Fruit fly (Drosophila melanogaster) whole organism, pupa: ENCODE results near the gene arg.
A peak's percentile ranks its signal among the peaks of the same experiment; 100 is the strongest.
"Not testable (repeated sequence)": the region's sequence is repeated elsewhere in the genome, so short reads cannot be mapped to it uniquely, and the experiment has no call there.

Experiments
- CG10348 ChIP-seq: fragments of 200-800 bp; sonication (Bioruptor generic); IDR thresholded peaks from 2 replicates; pipeline ENCODE4 v1.3.6; 2022; ENCODE audit warnings: missing biosample characterization, missing genetic modification characterization
- CG12605 ChIP-seq: fragments of 200-800 bp; sonication (Bioruptor generic); IDR thresholded peaks from 2 replicates; pipeline ENCODE4 v1.3.6; 2022; ENCODE audit warnings: missing biosample characterization, missing genetic modification characterization
- CG13204 ChIP-seq: fragments of 200-800 bp; sonication (Bioruptor generic); optimal IDR thresholded peaks from 2 replicates; lab custom pipeline; 2018; ENCODE audit warnings: missing biosample characterization, mild to moderate bottlenecking, missing genetic modification characterization, moderate library complexity
- CG14655 ChIP-seq: fragments of 200-800 bp; sonication (Bioruptor generic); optimal IDR thresholded peaks from 3 replicates; lab custom pipeline; 2017; ENCODE audit warnings: mild to moderate bottlenecking, missing biosample characterization, missing genetic modification reagents, missing genetic modification characterization
- CG15710 ChIP-seq: fragments of 200-800 bp; sonication (Bioruptor generic); optimal IDR thresholded peaks from 2 replicates; lab custom pipeline; 2018; ENCODE audit warnings: missing biosample characterization, mild to moderate bottlenecking, missing genetic modification characterization, moderate library complexity
- CG17806 ChIP-seq: fragments of 200-800 bp; sonication (Bioruptor generic); optimal IDR thresholded peaks from 2 replicates; lab custom pipeline; 2018; ENCODE audit warnings: missing biosample characterization, mild to moderate bottlenecking, missing genetic modification characterization, moderate library complexity
- CG32121 ChIP-seq: fragments of 200-800 bp; sonication (Bioruptor generic); IDR thresholded peaks from 2 replicates; pipeline ENCODE4 v1.3.6; 2022; ENCODE audit warnings: missing biosample characterization, missing genetic modification characterization
- CG34367 ChIP-seq: fragments of 200-800 bp; sonication (Bioruptor generic); optimal IDR thresholded peaks from 2 replicates; lab custom pipeline; 2018; ENCODE audit warnings: missing biosample characterization, mild to moderate bottlenecking, missing genetic modification characterization
- CG4496 ChIP-seq: fragments of 200-800 bp; sonication (Bioruptor generic); IDR thresholded peaks from 3 replicates; pipeline ENCODE4 v1.3.6; 2022; ENCODE audit warnings: missing biosample characterization, missing genetic modification characterization
- CG8159 ChIP-seq: fragments of 200-800 bp; sonication (Bioruptor generic); optimal IDR thresholded peaks from 3 replicates; lab custom pipeline; 2018; ENCODE audit warnings: missing biosample characterization, mild to moderate bottlenecking, missing genetic modification characterization, moderate library complexity
- CG8301 ChIP-seq: fragments of 200-800 bp; sonication (Bioruptor generic); optimal IDR thresholded peaks from 2 replicates; lab custom pipeline; 2018; ENCODE audit warnings: missing biosample characterization, mild to moderate bottlenecking, missing genetic modification characterization
- CG9948 ChIP-seq: fragments of 200-800 bp; sonication (Bioruptor generic); optimal IDR thresholded peaks from 2 replicates; lab custom pipeline; 2018; ENCODE audit warnings: missing biosample characterization, mild to moderate bottlenecking, missing genetic modification characterization, moderate library complexity
- D1 ChIP-seq: fragments of 200-800 bp; sonication (Bioruptor generic); optimal IDR thresholded peaks from 2 replicates; lab custom pipeline; 2018; ENCODE audit warnings: missing biosample characterization, mild to moderate bottlenecking, missing genetic modification characterization, moderate library complexity
- EcR ChIP-seq: fragments of 200-800 bp; sonication (Bioruptor generic); optimal IDR thresholded peaks from 3 replicates; lab custom pipeline; 2019; ENCODE audit warnings: missing biosample characterization, missing genetic modification characterization, mild to moderate bottlenecking, moderate library complexity, missing genetic modification reagents
- Ets98B ChIP-seq: fragments of 200-800 bp; sonication (Bioruptor generic); IDR thresholded peaks from 2 replicates; pipeline ENCODE4 v1.3.6; 2022; ENCODE audit warnings: missing biosample characterization, missing genetic modification characterization
- Pif1A ChIP-seq: fragments of 200-800 bp; sonication (Bioruptor generic); optimal IDR thresholded peaks from 3 replicates; lab custom pipeline; 2016; ENCODE audit warnings: missing biosample characterization, missing genetic modification characterization
- Pif1B ChIP-seq: fragments of 200-800 bp; sonication (Bioruptor generic); optimal IDR thresholded peaks from 3 replicates; lab custom pipeline; 2016; ENCODE audit warnings: missing biosample characterization, missing genetic modification characterization
- Snoo ChIP-seq: fragments of 200-800 bp; sonication (Bioruptor generic); optimal IDR thresholded peaks from 3 replicates; lab custom pipeline; 2017; ENCODE audit warnings: missing biosample characterization, mild to moderate bottlenecking, missing genetic modification characterization, inconsistent platforms
- fd96Ca ChIP-seq: fragments of 200-800 bp; sonication (Bioruptor generic); IDR thresholded peaks from 3 replicates; pipeline ENCODE4 v1.3.6; 2022; ENCODE audit warnings: missing biosample characterization, missing genetic modification characterization
- gl ChIP-seq: fragments of 200-800 bp; sonication (Bioruptor generic); optimal IDR thresholded peaks from 2 replicates; lab custom pipeline; 2018; ENCODE audit warnings: missing biosample characterization, mild to moderate bottlenecking, missing genetic modification characterization
- rn ChIP-seq: fragments of 200-800 bp; sonication (Bioruptor generic); IDR thresholded peaks from 2 replicates; pipeline ENCODE4 v1.3.6; 2022; ENCODE audit warnings: missing biosample characterization, missing genetic modification characterization

The arg gene

dm6 chrX:478766-479165 is 30.5 kb upstream of the arg start, which contains the start of gene CG32817:
Gene CG32817 (plus strand): TSS chrX:479066.
- TF ChIP-seq EcR (GFP tag; lab: Kevin White, UChicago) (no peak), Pif1A (GFP tag; lab: Kevin White, UChicago) (no peak), CG12605 (GFP tag; lab: Robert Waterston, UW) (no peak), CG4496 (GFP tag; lab: Robert Waterston, UW) (no peak), Pif1B (GFP tag; lab: Kevin White, UChicago) (no peak), Snoo (tag; lab: Kevin White, UChicago) (no peak), CG10348 (GFP tag; lab: Robert Waterston, UW) (no peak), CG17806 (no peak), rn (GFP tag; lab: Robert Waterston, UW) (no peak), CG13204 (GFP tag; lab: Kevin White, UChicago) (no peak), CG8159 (tag; lab: Kevin White, UChicago) (no peak)

dm6 chrX:481642-482041 is 27.6 kb upstream of the arg start, which contains the start of gene CG3176:
Gene CG3176 (plus strand): TSS chrX:481862.
- TF ChIP-seq gl; CG8159 (tag; lab: Kevin White, UChicago); fd96Ca (GFP tag; lab: Robert Waterston, UW): not testable (repeated sequence)
- TF ChIP-seq, all 21 proteins: peak for 0; not testable (repeated sequence) for 21

- TF ChIP-seq CG14655 (GFP tag; lab: Kevin White, UChicago): no peak
- TF ChIP-seq CG15710 (tag; lab: Kevin White, UChicago): peak; percentile 22
- peak; percentile 2 for TF ChIP-seq CG9948
- 0 out of 3 replicates have a peak, but pooled peaks have one; percentile 23 for TF ChIP-seq fd96Ca (GFP tag; lab: Robert Waterston, UW)
Observed at dm6 chrX:487517-487957, 21.7 kb upstream of the arg start, which contains the start of the genes CG18273 and CG3156. Gene CG18273 (minus strand): TSS chrX:487581. Gene CG3156 (plus strand): TSS chrX:487878.

dm6 chrX:492701-493299 is 16.4 kb upstream of the arg start:
- TF ChIP-seq Pif1B (GFP tag; lab: Kevin White, UChicago): no peak
- TF ChIP-seq CG17806: no peak
- no peak for TF ChIP-seq fd96Ca (GFP tag; lab: Robert Waterston, UW)
- TF ChIP-seq EcR (GFP tag; lab: Kevin White, UChicago): no peak
- no peak for TF ChIP-seq CG8301
- no peak for TF ChIP-seq CG4496 (GFP tag; lab: Robert Waterston, UW)
- no peak for TF ChIP-seq CG8159 (tag; lab: Kevin White, UChicago)
- no peak for TF ChIP-seq CG13204 (GFP tag; lab: Kevin White, UChicago)
- no peak for TF ChIP-seq gl
- TF ChIP-seq Snoo (tag; lab: Kevin White, UChicago): no peak
- no peak for TF ChIP-seq CG9948
- no peak for TF ChIP-seq CG34367
- TF ChIP-seq CG15710 (tag; lab: Kevin White, UChicago): no peak
- TF ChIP-seq CG12605 (GFP tag; lab: Robert Waterston, UW): no peak
- no peak for TF ChIP-seq rn (GFP tag; lab: Robert Waterston, UW)
- TF ChIP-seq CG32121 (GFP tag; lab: Robert Waterston, UW): no peak
- no peak for TF ChIP-seq CG14655 (GFP tag; lab: Kevin White, UChicago)
- TF ChIP-seq CG10348 (GFP tag; lab: Robert Waterston, UW): no peak
- no peak for TF ChIP-seq Pif1A (GFP tag; lab: Kevin White, UChicago)

- peak; percentile 98 for TF ChIP-seq CG34367
- TF ChIP-seq Pif1B (GFP tag; lab: Kevin White, UChicago): peak; percentile 98
- peak; percentile 98 for TF ChIP-seq Pif1A (GFP tag; lab: Kevin White, UChicago)
- peak; percentile 97 for TF ChIP-seq CG9948
- TF ChIP-seq CG32121 (GFP tag; lab: Robert Waterston, UW): peak; percentile 97
- TF ChIP-seq CG4496 (GFP tag; lab: Robert Waterston, UW): peak; percentile 99
- peak; percentile 97 for TF ChIP-seq CG17806
- TF ChIP-seq CG12605 (GFP tag; lab: Robert Waterston, UW): peak; percentile 98
- peak; percentile 31 for TF ChIP-seq EcR (GFP tag; lab: Kevin White, UChicago)
- peak; percentile 95 for TF ChIP-seq CG10348 (GFP tag; lab: Robert Waterston, UW)
- peak; percentile 99 for TF ChIP-seq CG14655 (GFP tag; lab: Kevin White, UChicago)
- no peak for TF ChIP-seq D1 (tag; lab: Kevin White, UChicago)
- peak; percentile 98 for TF ChIP-seq CG15710 (tag; lab: Kevin White, UChicago)
- TF ChIP-seq CG8159 (tag; lab: Kevin White, UChicago): peak; percentile 96
- TF ChIP-seq Snoo (tag; lab: Kevin White, UChicago): peak; percentile 94
- peak; percentile 99 for TF ChIP-seq Ets98B (GFP tag; lab: Robert Waterston, UW)
- TF ChIP-seq gl: peak; percentile 97
- TF ChIP-seq CG13204 (GFP tag; lab: Kevin White, UChicago): peak; percentile 86
- TF ChIP-seq fd96Ca (GFP tag; lab: Robert Waterston, UW): peak; percentile 99
- peak; percentile 96 for TF ChIP-seq rn (GFP tag; lab: Robert Waterston, UW)
- TF ChIP-seq CG8301: peak; percentile 99
Observed at dm6 chrX:493445-494190, 15.6 kb upstream of the arg start, which contains the start of gene CG17896. Gene CG17896 (minus strand): TSS chrX:493495.
